Fruit fly (Drosophila melanogaster): ENCODE measurements around the gene CG15459.

The CG15459 gene

DNA sequence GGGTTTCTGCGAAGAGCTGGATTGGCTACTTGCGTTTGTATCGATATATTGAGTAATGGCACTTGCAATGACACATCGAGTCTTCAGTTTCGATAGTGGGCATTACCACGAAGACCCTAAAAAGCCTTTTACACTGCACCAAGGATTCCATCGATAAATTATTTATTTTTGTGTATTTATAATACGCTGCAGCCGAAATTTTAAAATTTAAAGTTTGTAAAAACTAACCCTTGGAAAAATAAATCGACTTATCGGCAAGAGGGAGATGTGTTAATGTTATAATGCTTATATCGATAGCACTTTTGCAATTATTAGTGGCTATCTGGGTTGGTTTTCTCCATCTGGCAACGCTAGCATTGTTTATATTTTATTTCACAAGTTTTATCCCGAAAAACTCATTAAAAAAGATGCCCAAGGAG lies 10.4 kb upstream of the CG15459 start, which contains the start of the genes Pp4-19C and cactin (continued):
- no peak for TF ChIP-seq Hr3 (GFP tag; optimal IDR thresholded peaks at IDR 0.05)
- no peak for TF ChIP-seq CG2678 (tag; optimal IDR thresholded peaks at IDR 0.05)
- no peak for TF ChIP-seq CG3838 (GFP tag; optimal IDR thresholded peaks at IDR 0.05)
- TF ChIP-seq CG2116 (GFP tag; optimal IDR thresholded peaks at IDR 0.05) = peak; percentile 81
- no peak for TF ChIP-seq D19B (GFP tag; optimal IDR thresholded peaks at IDR 0.05)
- no peak for TF ChIP-seq ken (GFP tag; IDR thresholded peaks at IDR 0.05)
- TF ChIP-seq CG16815 (GFP tag; optimal IDR thresholded peaks at IDR 0.05) = no peak
- TF ChIP-seq Ets97D (GFP tag; optimal IDR thresholded peaks at IDR 0.05) = peak; percentile 30
- TF ChIP-seq CG4707 (GFP tag; optimal IDR thresholded peaks at IDR 0.05) = no peak
- no peak for TF ChIP-seq CG10321 (GFP tag; IDR thresholded peaks at IDR 0.05)
- peak; percentile 36 for TF ChIP-seq Hsf (GFP tag; optimal IDR thresholded peaks at IDR 0.05)
- no peak for TF ChIP-seq cwo (GFP tag; optimal IDR thresholded peaks at IDR 0.05)
- no peak for TF ChIP-seq CG6854 (GFP tag; optimal IDR thresholded peaks at IDR 0.05)
- TF ChIP-seq wdn (GFP tag; IDR thresholded peaks at IDR 0.05) = no peak
- no peak for TF ChIP-seq chn (GFP tag; optimal IDR thresholded peaks at IDR 0.05)
- TF ChIP-seq dpn (GFP tag; optimal IDR thresholded peaks at IDR 0.05) = no peak
- TF ChIP-seq CG6813 (GFP tag; optimal IDR thresholded peaks at IDR 0.05) = no peak
- TF ChIP-seq disco-r (GFP tag; optimal IDR thresholded peaks at IDR 0.05) = no peak
- TF ChIP-seq Tbp (GFP tag; optimal IDR thresholded peaks at IDR 0.05) = no peak
- TF ChIP-seq CG4820 (GFP tag; optimal IDR thresholded peaks at IDR 0.05) = no peak
- TF ChIP-seq CG16863 (GFP tag; optimal IDR thresholded peaks at IDR 0.05) = no peak
- no peak for TF ChIP-seq CG11247 (GFP tag; IDR thresholded peaks at IDR 0.05)
- TF ChIP-seq CG7745 (tag; optimal IDR thresholded peaks at IDR 0.05) = no peak
- TF ChIP-seq CG8388 (GFP tag; optimal IDR thresholded peaks at IDR 0.05) = no peak
- TF ChIP-seq CG10431 (GFP tag; optimal IDR thresholded peaks at IDR 0.05) = no peak
- TF ChIP-seq vfl (GFP tag; optimal IDR thresholded peaks at IDR 0.05) = no peak
- no peak for TF ChIP-seq CG18262 (tag; optimal IDR thresholded peaks at IDR 0.05)
- TF ChIP-seq Fer3 (tag; optimal IDR thresholded peaks at IDR 0.05) = no peak
- peak; percentile 28 for TF ChIP-seq CG1792 (GFP tag; optimal IDR thresholded peaks at IDR 0.05)
- no peak for TF ChIP-seq Bdp1 (GFP tag; optimal IDR thresholded peaks at IDR 0.05)
- TF ChIP-seq CG12942 (GFP tag; optimal IDR thresholded peaks at IDR 0.05) = no peak
- TF ChIP-seq CG10979 (tag; optimal IDR thresholded peaks at IDR 0.05) = no peak
- no peak for TF ChIP-seq Hmr (GFP tag; optimal IDR thresholded peaks at IDR 0.05)
- TF ChIP-seq CG6654 (GFP tag; optimal IDR thresholded peaks at IDR 0.05) = no peak
- peak in 1 of 3 experiments; percentile 29 for TF ChIP-seq lola (GFP tag; optimal IDR thresholded peaks at IDR 0.05)
- TF ChIP-seq Kr (GFP tag; optimal IDR thresholded peaks at IDR 0.05) = no peak
- TF ChIP-seq Rfx (GFP tag; IDR thresholded peaks at IDR 0.05) = peak; percentile 30; the same call in 1 of the 2 replicates
- TF ChIP-seq knrl (GFP tag; IDR thresholded peaks at IDR 0.05; ENCODE audit: partially characterized antibody) = peak; percentile 93
- no peak for TF ChIP-seq CG1647 (GFP tag; optimal IDR thresholded peaks at IDR 0.05)
- peak; percentile 36 for TF ChIP-seq grau (tag; optimal IDR thresholded peaks at IDR 0.05)
- TF ChIP-seq Ada2b (GFP tag; IDR thresholded peaks at IDR 0.05) = no peak
- no peak for TF ChIP-seq ranshi (GFP tag; IDR thresholded peaks at IDR 0.05)
- TF ChIP-seq HLH4C (GFP tag; IDR thresholded peaks at IDR 0.05; ENCODE audit: partially characterized antibody) = peak; percentile 95
- no peak for TF ChIP-seq CG3407 (GFP tag; optimal IDR thresholded peaks at IDR 0.05)
- no peak for TF ChIP-seq Ravus (GFP tag; IDR thresholded peaks at IDR 0.05)
- TF ChIP-seq oc (tag; optimal IDR thresholded peaks at IDR 0.05) = no peak
- TF ChIP-seq H15 (GFP tag; IDR thresholded peaks at IDR 0.05) = no peak
- no peak for TF ChIP-seq z (GFP tag; IDR thresholded peaks at IDR 0.05)
- no peak for TF ChIP-seq odd (GFP tag; optimal IDR thresholded peaks at IDR 0.05)
- TF ChIP-seq gsb-n (tag; optimal IDR thresholded peaks at IDR 0.05) = no peak
- no peak for TF ChIP-seq chm (GFP tag; IDR thresholded peaks at IDR 0.05)
- TF ChIP-seq Doc3 (GFP tag; IDR thresholded peaks at IDR 0.05; ENCODE audit: partially characterized antibody) = peak; percentile 84
